Worm (Caenorhabditis elegans) whole organism, dauer: ENCODE measurements around the gene aat-2.

ENCODE experiments used
- unc-62 ChIP-seq: sonication (generic microtip); optimal IDR thresholded peaks from 2 replicates; lab custom pipeline; 2017; ENCODE audit warnings: missing biosample characterization, missing genetic modification reagents, missing genetic modification characterization

The aat-2 gene

DNA sequence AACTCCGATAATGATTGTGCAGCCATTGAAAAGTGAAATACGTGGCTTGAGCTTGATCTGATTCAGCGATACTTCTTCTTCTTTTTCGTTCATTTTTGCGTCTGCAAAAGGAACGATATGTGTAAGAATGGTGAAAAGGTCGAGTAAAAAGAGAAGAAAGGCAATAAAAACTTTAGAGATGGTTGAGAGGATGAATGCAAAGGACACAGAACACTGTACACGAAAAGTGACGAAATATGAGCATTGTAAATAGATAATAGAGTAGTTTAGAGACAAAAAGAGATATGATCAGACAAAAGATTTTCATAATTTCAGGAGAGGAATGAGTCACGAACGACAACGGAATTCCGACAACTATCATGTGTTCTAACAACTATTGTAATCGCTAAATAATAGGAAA is at the start of gene aat-2:
TSS of gene aat-2 (minus strand) at position 101 of the 400 bp plus-strand sequence.
- TF ChIP-seq unc-62 (GFP tag; lab: Kevin White, UChicago): no peak

DNA sequence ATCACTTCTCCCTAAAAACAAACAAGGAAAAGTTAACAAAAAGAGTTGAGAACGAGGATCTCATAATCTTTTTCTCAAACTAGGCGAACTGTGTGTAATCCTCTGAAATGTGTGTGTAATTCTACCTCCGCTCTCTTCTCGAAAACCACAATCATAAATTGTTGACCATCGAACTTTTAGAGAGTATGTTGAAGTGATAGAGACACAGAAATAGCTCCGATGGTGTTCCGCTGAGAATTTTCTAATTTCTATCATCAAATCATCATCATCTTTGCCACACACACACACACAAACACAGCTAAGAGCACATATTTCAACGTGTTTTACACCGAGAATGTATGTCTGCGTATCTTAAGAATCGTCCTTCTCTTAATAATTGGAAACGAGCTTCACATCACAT is 49.4 kb upstream of the aat-2 start:
- no peak for TF ChIP-seq unc-62 (GFP tag; lab: Kevin White, UChicago)

DNA sequence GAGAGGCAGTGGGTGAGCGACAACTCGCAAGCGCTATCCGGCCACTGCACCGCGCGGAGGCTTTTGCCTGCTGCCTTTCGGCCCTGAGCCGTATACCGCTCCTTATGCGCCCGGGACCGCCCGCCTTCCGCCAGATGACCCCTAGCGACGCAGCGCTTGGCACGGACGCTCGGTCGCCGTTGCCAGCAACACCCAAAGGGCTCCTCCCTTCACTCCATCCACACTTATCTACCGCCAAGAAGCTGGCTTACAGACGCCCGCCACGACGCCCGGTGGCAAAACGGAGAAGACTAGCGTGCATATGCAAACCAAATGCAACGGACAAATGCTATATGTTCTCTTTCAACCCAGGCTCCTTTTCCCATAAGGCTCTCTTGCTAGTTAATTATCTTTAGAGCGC is 47.2 kb upstream of the aat-2 start:
- TF ChIP-seq unc-62 (GFP tag; lab: Kevin White, UChicago): no peak

DNA sequence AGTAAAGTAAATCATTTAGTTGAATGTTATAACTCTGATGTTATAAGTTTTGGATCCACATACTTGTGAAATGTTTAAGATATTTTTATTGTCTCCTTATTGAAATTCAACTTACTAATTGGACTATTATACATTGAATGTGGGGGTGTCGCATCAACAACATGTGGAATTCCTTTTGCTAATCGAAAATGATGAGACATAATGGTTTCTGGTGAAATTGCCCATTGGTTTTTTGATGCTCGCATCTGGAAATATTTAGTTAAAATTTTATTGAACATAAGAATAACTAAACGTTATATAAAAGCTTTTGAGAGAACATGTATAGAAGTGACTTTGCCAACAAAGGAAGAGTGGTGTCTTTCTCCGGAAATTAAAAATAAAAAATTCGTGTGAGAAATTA is 45.8 kb upstream of the aat-2 start, which contains the start of gene ZK682.7:
TSS of gene ZK682.7 (minus strand) at position 247 of the 400 bp plus-strand sequence.
- no peak for TF ChIP-seq unc-62 (GFP tag; lab: Kevin White, UChicago)

DNA sequence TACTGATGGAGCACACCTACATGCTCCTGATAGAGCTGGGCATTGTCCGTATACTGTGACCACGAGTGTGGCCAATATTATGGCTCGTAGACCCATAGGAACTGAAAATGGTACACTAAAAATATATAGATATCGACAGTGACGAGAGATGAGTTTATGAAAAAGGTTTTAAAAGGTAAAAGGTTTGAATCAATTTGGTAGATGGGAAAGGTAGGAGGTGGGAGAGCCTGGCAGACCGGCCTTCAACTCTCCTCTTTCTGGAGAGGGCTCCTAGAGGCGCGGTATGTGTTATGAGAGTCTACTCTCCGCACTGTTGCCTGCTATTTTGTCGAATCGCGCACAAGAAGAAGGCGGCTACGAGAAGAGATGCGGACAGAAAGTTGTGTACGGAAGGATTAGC is 41.3 kb upstream of the aat-2 start, which contains the start of gene lron-2:
TSS of gene lron-2 (minus strand) at position 101 of the 400 bp plus-strand sequence.
- TF ChIP-seq unc-62 (GFP tag; lab: Kevin White, UChicago): no peak

DNA sequence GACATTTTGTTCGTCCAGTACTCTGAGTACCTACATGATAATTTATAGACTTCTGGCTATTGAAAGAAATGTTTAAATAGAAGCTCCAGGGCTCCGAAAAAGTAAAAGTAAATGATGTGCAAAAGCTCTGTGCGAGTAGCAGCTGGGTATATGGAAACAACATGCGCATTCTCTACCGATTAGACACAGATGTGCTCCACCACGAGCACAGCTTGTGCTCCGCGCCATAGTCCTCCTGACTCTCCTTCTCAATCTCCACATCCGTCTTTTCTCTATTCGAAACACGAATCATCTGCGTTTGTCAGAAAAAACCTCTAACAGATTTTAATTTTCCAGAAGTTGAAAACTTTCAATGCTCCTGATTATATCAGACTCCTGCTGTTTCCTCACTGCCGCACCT is 37.3 kb upstream of the aat-2 start:
- no peak for TF ChIP-seq unc-62 (GFP tag; lab: Kevin White, UChicago)

DNA sequence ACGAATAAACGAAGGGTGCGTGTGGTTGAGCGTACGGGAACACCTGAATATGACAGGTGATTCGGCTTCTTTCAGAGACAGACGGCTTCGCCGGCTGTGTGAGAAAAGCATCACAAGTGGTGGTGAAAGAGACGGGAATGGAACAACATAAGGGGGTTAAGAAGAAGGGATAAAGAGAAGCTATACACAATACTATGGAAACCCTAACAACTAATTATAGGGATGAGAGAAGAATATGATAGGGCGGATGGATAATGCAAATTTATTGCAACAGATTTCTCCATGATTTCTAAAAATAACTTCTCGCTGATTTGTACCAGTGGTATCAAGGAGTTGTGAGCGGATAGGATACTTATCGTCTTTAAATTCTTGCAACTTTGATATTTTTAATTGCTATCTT is 36.0 kb upstream of the aat-2 start, which contains the start of gene hlh-10:
TSS of gene hlh-10 (minus strand) at position 101 of the 400 bp plus-strand sequence.
- no peak for TF ChIP-seq unc-62 (GFP tag; lab: Kevin White, UChicago)

DNA sequence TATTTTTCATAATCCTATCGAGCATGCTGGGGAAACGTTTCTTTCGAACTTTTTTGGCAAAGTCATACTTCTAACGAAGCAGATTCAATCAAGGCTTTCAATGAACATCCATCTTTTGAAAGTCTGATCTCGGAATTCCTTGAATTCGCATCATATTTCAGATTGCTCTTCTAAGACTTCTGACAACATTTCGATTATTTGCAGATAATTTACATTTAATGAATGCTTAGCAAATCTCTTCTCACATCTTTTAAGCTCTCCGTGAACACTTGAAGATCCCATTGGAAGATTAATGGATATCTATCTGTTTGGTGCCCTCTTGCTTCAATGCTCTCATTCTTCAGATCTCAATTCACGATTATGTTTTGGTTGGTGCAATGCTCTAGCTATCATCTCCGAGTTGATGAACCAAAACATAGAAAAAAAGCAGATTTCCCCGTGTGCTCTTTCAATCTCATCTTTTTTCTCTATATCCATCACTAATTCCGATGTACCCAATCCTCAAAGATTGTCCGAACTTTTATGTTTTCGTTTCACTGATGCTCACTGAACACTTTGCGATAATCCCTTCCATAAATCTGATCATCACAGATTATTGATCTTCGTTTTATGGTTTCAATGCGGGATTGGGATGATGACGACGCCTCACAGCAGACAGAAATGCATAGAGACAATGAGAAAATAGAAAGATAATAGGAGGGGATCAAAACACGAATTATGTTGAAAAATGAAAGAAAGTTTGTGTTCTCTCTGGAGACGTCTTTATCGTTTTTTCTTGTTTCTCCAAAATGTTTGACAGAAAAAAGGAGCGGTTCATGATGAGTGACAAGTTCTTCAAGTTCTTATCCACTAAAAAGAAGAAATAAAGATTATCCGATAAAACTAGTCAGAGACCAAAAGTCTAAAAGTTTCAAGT is 28.2 kb upstream of the aat-2 start:
- TF ChIP-seq unc-62 (GFP tag; lab: Kevin White, UChicago): no peak

DNA sequence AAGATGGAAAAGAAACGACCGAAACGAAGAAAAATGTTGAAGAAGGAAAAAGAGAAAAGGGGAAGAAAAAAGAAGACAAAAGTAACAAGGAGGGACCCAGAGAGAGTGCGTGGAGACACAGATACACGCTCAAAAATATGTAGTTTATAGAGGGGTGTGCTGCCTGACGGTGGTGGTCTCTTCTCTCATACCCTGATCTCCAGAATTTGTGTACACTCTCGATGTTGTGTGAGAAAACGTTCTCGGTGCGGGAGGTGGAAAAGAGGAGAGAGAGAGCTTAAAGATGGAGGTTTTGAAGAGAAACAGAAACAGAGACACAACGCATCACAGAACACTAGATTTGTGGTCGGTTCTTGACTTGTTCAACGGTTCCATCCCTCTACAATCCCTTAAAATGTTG is 27.4 kb upstream of the aat-2 start:
- TF ChIP-seq unc-62 (GFP tag; lab: Kevin White, UChicago): no peak

DNA sequence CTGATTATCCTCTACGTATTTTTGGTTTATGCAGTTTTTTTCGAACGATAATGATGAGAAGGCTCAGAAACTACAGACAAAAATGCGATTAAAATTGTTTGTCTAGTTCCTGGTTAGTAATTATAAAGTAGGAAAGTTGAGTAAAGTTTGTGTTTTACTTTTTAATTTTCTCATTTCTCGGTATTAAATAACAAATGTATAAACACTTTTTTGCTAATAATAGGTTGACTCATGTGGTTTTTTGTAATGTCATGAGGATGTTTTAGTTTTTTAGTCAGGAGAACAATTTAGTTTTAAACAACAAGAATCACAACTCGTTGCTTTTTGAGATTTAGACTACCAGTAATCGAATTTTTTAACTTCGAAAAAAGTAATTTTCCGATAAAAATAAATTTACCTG is 26.5 kb upstream of the aat-2 start:
- TF ChIP-seq unc-62 (GFP tag; lab: Kevin White, UChicago): no peak

DNA sequence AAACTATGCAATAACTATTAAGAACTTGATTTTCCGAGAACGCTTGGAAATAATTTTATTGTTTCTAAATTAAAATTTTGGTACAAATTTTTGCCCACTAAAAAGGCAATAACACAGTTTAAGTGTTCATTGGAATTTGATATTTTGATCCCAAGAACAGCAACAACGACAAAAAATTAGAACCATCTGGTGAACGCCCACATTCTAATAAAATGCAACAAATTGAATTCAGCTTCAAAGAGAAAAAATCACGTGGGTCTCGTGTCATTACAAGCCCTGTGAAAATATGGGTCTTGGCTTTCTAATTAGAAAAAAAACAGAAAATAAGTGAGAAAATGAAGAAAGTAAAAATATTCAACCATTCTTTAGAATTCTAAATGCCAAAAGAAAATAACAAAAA is 25.7 kb upstream of the aat-2 start:
- no peak for TF ChIP-seq unc-62 (GFP tag; lab: Kevin White, UChicago)

DNA sequence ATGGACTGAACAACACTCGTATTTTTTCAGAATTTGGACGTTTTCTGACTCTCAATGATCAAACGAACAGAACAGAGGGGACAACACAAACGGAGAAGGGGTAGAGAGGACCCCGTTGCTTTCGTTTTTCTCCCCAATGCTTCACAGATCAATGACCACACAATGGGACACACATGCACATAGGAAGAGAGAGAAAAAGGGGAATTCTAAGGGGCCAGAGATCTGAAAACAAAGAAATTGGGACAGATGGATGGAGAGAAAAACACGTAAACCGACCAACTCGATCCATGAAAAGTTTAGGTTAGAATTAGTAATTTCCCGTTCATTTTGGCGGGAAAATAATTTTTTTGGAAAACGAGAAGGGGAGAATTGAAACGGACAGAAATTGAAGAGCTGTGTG is 24.3 kb upstream of the aat-2 start:
- TF ChIP-seq unc-62 (GFP tag; lab: Kevin White, UChicago): no peak

DNA sequence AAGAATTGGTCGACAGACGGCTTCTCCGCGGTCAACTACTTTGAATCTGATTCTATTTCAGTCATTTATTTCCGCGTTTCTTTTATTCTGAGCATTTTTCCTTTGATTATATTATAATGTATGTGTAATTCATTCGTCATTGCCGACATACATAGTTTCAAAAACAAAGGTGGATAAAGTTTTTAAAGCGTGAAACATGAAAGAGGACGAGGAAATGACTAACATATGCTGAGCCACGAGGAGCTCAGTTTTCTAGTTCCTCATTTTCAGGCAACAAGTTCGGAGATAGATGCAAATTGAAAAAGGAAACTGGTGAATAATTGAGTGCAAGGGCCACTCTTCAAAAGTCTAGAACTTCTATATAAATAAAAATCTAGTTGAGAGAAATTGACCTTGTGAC is 22.0 kb upstream of the aat-2 start:
- TF ChIP-seq unc-62 (GFP tag; lab: Kevin White, UChicago): no peak

DNA sequence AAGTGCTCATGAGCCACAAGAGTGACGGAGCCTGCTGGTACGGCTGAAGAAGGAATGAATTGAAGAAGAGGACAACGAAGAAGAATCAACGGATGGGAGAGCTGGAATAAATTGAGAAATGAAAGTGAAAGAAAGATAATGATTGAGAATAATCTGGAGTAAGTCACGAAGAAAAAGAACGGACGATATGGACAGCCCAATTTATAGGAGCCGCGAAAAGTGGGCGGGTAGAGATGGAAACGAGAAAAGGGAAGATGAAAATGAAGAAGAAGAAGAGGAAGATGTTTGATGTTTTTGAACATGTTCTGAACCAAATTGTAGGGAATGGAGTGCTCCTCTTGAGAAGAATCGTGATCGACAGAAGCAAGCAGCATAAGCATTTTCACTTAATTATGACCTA is 20.2 kb upstream of the aat-2 start, which contains the start of gene slc-17.7:
TSS of gene slc-17.7 (minus strand) at position 101 of the 400 bp plus-strand sequence.
- no peak for TF ChIP-seq unc-62 (GFP tag; lab: Kevin White, UChicago)

DNA sequence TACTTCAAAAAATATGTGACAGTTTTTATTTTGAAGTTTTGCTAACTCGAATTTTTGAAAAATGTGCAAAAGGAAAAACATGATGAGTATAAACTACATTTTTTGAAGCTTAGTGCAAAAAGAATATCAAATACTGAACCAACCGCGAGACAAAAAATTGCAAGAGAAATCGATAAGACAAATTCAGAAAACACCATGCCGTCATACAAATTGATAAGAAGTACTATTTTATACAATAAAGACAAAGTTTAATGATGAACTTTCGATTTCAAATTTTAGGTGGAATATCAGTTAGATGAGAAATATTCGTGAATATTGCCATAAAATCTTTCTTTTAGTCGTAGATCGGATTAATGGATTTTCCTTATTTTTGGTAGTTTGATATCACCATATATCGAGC is 16.5 kb upstream of the aat-2 start:
- no peak for TF ChIP-seq unc-62 (GFP tag; lab: Kevin White, UChicago)

DNA sequence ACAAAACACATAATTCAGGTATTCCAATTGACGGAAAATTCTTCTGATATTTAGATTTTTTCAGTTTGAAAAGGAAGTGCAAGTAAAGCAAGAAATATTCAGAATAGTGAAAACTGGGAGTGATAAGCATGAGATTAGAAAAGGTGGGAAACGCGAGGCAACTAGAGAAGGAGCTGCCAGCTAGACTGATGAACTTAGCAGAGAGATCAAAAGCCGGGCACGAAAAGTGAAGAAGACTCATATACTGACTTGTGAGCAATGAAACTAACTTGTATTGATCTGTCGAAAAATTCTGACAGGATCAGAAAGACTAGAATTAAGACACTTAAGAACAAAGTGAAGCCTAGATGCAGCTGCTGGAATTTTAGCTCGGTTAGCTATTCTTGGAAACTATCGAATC is 15.3 kb upstream of the aat-2 start, which contains the start of gene nhr-36:
TSS of gene nhr-36 (minus strand) at position 101 of the 400 bp plus-strand sequence.
- no peak for TF ChIP-seq unc-62 (GFP tag; lab: Kevin White, UChicago)

DNA sequence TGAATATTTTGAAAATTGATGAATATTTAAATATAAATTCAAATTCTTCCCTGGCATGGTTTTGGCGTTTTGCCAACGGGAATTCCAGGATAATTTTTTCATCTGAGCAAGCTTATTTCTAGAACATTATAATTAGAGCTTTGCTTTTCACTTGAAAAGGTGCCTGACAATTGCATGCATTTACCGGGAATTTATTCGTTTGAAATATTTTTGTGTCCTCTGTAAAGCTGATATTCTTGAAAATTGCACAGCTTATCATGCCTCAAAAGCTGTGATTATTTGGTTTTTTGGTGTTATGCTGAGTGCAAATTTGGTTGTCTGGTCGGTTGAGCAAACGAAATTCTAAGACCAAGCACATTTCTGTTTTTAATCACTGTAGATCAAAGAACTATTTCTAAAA is 14.3 kb upstream of the aat-2 start:
- no peak for TF ChIP-seq unc-62 (GFP tag; lab: Kevin White, UChicago)
